Worm (Caenorhabditis elegans): ENCODE results near the gene T14F9.2.

DNA sequence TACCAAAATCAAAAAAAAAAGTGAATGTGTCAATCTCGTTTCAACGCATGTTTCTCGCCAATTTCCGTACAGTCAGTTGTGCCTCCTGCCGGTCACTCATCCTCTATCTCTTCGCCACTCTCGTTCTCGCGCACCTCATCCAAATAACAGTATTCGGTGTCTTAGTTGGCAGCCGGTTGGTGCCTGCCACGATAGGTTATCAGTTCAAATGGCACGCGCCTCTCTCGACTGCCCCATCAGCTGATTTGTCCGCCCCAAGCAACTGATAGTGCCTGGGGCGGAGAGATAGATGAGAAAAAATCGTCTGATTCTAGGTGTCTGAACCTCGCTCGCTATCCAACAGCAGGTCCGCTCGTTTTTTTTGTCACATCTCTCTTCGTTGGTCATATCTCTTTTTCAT is 19.0 kb upstream of the T14F9.2 start:
- TF ChIP-seq lin-39 (tag; optimal IDR thresholded peaks at IDR 0.05) (no peak), pqm-1 (tag; optimal IDR thresholded peaks at IDR 0.05) (no peak), snpc-4 (tag; optimal IDR thresholded peaks at IDR 0.05) (no peak), lin-15B (tag; optimal IDR thresholded peaks at IDR 0.05) (no peak), ets-5 (GFP tag; IDR thresholded peaks at IDR 0.05) (no peak)
